Worm (Caenorhabditis elegans) whole organism, L4/young adult: ENCODE measurements around the gene T08G2.2.

ENCODE experiments used
- W03F9.2 ChIP-seq: fragments of 150-350 bp; optimal IDR thresholded peaks from 2 replicates; lab custom pipeline; 2014; ENCODE audit warnings: missing biosample characterization, missing genetic modification characterization
- him-1 ChIP-seq: sonication (generic microtip); optimal IDR thresholded peaks from 2 replicates; lab custom pipeline; 2016; ENCODE audit warnings: missing genotype, missing genetic modification reagents, missing genetic modification characterization, missing compliant biosample characterization

DNA sequence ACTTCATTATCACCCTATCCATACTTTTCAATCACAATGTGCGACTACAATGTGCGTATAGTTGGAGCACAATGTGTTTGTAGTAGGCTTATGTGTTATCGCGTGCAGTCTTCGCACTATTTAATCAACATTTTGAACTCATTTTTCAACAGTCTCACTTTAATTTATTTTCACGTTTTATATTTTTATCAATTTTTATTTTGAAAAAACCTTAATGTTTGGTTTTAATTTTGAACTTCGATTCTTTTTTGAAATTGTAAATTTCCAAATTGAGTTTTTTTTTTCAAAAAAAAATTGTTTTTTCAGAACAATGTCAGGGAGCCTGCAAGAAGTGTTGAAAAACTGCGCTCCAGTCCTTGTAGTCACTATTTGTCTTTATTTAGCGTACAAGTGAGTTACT is 33.9 kb upstream of the T08G2.2 start, which contains the start of gene T25G12.13:
- no peak for TF ChIP-seq W03F9.2 (tag; lab: Kevin White, UChicago)
- TF ChIP-seq him-1 = no peak
